Fruit fly (Drosophila melanogaster) whole organism, adult: ENCODE results near the gene CG3513.

Experiments
- CG11617 ChIP-seq: fragments of 200-800 bp; sonication (Bioruptor generic); optimal IDR thresholded peaks from 2 replicates; lab custom pipeline; 2017; ENCODE audit warnings: mild to moderate bottlenecking, missing biosample characterization, missing genetic modification reagents, missing genetic modification characterization
- CG12768 ChIP-seq: fragments of 200-800 bp; sonication (Bioruptor generic); optimal IDR thresholded peaks from 2 replicates; lab custom pipeline; 2017; ENCODE audit warnings: missing biosample characterization, missing genetic modification characterization, mild to moderate bottlenecking, moderate library complexity, missing genetic modification reagents
- CG14711 ChIP-seq: fragments of 200-800 bp; sonication (Bioruptor generic); optimal IDR thresholded peaks from 2 replicates; lab custom pipeline; 2018; ENCODE audit warnings: missing biosample characterization, mild to moderate bottlenecking, missing genetic modification characterization, moderate library complexity
- CG1620 ChIP-seq: fragments of 200-800 bp; sonication (Bioruptor generic); optimal IDR thresholded peaks from 2 replicates; lab custom pipeline; 2016; ENCODE audit warnings: missing biosample characterization, missing genetic modification characterization
- CG33017 ChIP-seq: fragments of 200-800 bp; sonication (Bioruptor generic); optimal IDR thresholded peaks from 2 replicates; lab custom pipeline; 2018; ENCODE audit warnings: missing biosample characterization, mild to moderate bottlenecking, missing genetic modification characterization, moderate library complexity
- CG5204 ChIP-seq: fragments of 200-800 bp; sonication (Bioruptor generic); optimal IDR thresholded peaks from 2 replicates; lab custom pipeline; 2016; ENCODE audit warnings: missing biosample characterization, missing genetic modification characterization
- CG7045 ChIP-seq: fragments of 200-800 bp; sonication (Bioruptor generic); optimal IDR thresholded peaks from 2 replicates; lab custom pipeline; 2017; ENCODE audit warnings: missing biosample characterization, mild to moderate bottlenecking, missing genetic modification characterization
- CG7101 ChIP-seq: fragments of 200-800 bp; sonication (Bioruptor generic); optimal IDR thresholded peaks from 2 replicates; lab custom pipeline; 2018; ENCODE audit warnings: missing biosample characterization, mild to moderate bottlenecking, missing genetic modification characterization, moderate library complexity
- Clk ChIP-seq: fragments of 200-800 bp; sonication (Bioruptor generic); optimal IDR thresholded peaks from 2 replicates; lab custom pipeline; 2017; ENCODE audit warnings: missing biosample characterization, missing genetic modification characterization
- Crg-1 ChIP-seq: fragments of 200-800 bp; sonication (Bioruptor generic); optimal IDR thresholded peaks from 2 replicates; lab custom pipeline; 2016; ENCODE audit warnings: missing biosample characterization, missing genetic modification characterization
- Hr96 ChIP-seq: fragments of 200-800 bp; sonication (Bioruptor generic); optimal IDR thresholded peaks from 2 replicates; lab custom pipeline; 2016; ENCODE audit warnings: missing biosample characterization, missing genetic modification characterization
- Mnt ChIP-seq: fragments of 200-800 bp; sonication (Bioruptor generic); optimal IDR thresholded peaks from 2 replicates; lab custom pipeline; 2016; ENCODE audit warnings: missing biosample characterization, mild to moderate bottlenecking, missing genetic modification characterization
- bab1 ChIP-seq: fragments of 200-800 bp; sonication (Bioruptor generic); optimal IDR thresholded peaks from 3 replicates; lab custom pipeline; 2019; ENCODE audit warnings: missing biosample characterization, mild to moderate bottlenecking, missing genetic modification characterization, moderate library complexity
- cic ChIP-seq: fragments of 200-800 bp; sonication (Bioruptor generic); optimal IDR thresholded peaks from 2 replicates; lab custom pipeline; 2017; ENCODE audit warnings: missing biosample characterization, mild to moderate bottlenecking, missing genetic modification characterization, moderate library complexity
- cnc ChIP-seq, 2 experiments: fragments of >200 bp; optimal IDR thresholded peaks; 2 replicates each; lab custom pipeline; 2017
- kay ChIP-seq: fragments of 200-800 bp; sonication (Bioruptor generic); peaks from one replicate; lab custom pipeline; 2016; ENCODE audit warnings: missing biosample characterization, missing genetic modification characterization, borderline replicate concordance
- ovo ChIP-seq: fragments of 200-800 bp; sonication (Bioruptor generic); optimal IDR thresholded peaks from 2 replicates; lab custom pipeline; 2016; ENCODE audit warnings: missing biosample characterization, missing genetic modification characterization
- pad ChIP-seq: fragments of 200-800 bp; sonication (Bioruptor generic); optimal IDR thresholded peaks from 3 replicates; lab custom pipeline; 2017; ENCODE audit warnings: missing biosample characterization, missing genetic modification characterization, mild to moderate bottlenecking, moderate library complexity, missing genetic modification reagents
- tj ChIP-seq: fragments of 200-800 bp; sonication (Bioruptor generic); optimal IDR thresholded peaks from 3 replicates; lab custom pipeline; 2017; ENCODE audit warnings: missing biosample characterization, mild to moderate bottlenecking, missing genetic modification characterization, moderate library complexity
- toe ChIP-seq: fragments of 200-800 bp; sonication (Bioruptor generic); optimal IDR thresholded peaks from 2 replicates; lab custom pipeline; 2016; ENCODE audit warnings: missing biosample characterization, missing genetic modification characterization

Gene CG3513

dm6 chr2L:3669675-3670074 is 23.3 kb downstream of the CG3513 start, which contains the start of gene Sfp24Bb:
Gene Sfp24Bb (minus strand): TSS chr2L:3669775.
- TF ChIP-seq tj (GFP tag; lab: Kevin White, UChicago) (no peak), Mnt (no peak), pad (GFP tag; lab: Kevin White, UChicago) (no peak), bab1 (GFP tag; lab: Kevin White, UChicago) (no peak), CG12768 (no peak)

dm6 chr2L:3669034-3669433 is 23.9 kb downstream of the CG3513 start, which contains the start of gene Sfp24Bd:
Gene Sfp24Bd (minus strand): TSS chr2L:3669134.
- TF ChIP-seq CG11617 (GFP tag; lab: Kevin White, UChicago): no peak
- no peak for TF ChIP-seq CG33017 (tag; lab: Kevin White, UChicago)
- no peak for TF ChIP-seq Hr96
- no peak for TF ChIP-seq CG14711 (tag; lab: Kevin White, UChicago)
- TF ChIP-seq CG1620 (GFP tag; lab: Kevin White, UChicago): no peak
- TF ChIP-seq CG5204 (GFP tag; lab: Kevin White, UChicago): no peak
- no peak for TF ChIP-seq bab1 (GFP tag; lab: Kevin White, UChicago)
- no peak for TF ChIP-seq tj (GFP tag; lab: Kevin White, UChicago)

- no peak for TF ChIP-seq cic
- no peak for TF ChIP-seq Mnt
- no peak for TF ChIP-seq CG7045 (GFP tag; lab: Kevin White, UChicago)
- TF ChIP-seq ovo: no peak
- TF ChIP-seq CG5204 (GFP tag; lab: Kevin White, UChicago): no peak
- TF ChIP-seq toe (GFP tag; lab: Kevin White, UChicago): no peak
Measured at dm6 chr2L:3668451-3668850, 24.5 kb downstream of the CG3513 start, which contains the start of gene Sfp24Ba. Gene Sfp24Ba (minus strand): TSS chr2L:3668551.

DNA sequence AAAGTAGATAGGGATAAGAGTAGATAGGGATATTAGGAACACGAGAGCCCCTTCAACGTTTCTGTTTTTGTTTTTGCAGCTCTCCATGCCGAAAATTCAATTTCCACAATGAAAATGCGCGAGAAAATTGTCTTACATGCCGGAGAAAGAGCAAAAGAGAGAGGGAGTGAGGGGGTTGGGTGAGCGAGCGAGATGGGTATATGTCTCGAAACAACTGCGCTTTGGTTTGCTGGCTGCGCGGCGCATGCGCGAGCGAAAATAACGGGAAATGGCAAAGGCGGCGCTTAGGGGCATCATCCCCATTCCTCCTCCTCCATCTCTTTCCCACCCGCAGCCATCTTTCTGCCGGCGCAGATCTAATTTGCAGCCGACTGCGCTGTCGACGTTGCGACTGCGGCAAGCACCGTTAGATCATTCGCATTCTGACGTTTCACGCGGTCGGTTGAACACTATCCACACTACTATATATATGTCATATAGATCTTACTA is 30.6 kb downstream of the CG3513 start, which contains the start of gene Drgx:
TSS of gene Drgx (plus strand) at position 439 of the 489 bp plus-strand sequence.
- TF ChIP-seq ovo (peak; percentile 46), CG12768 (no peak), cic (no peak), CG33017 (tag; lab: Kevin White, UChicago) (no peak), CG11617 (GFP tag; lab: Kevin White, UChicago) (no peak), Hr96 (no peak), Crg-1 (GFP tag; lab: Kevin White, UChicago) (no peak), CG14711 (tag; lab: Kevin White, UChicago) (no peak), toe (GFP tag; lab: Kevin White, UChicago) (no peak), pad (GFP tag; lab: Kevin White, UChicago) (peak; percentile 97), CG7101 (tag; lab: Kevin White, UChicago) (no peak), CG1620 (GFP tag; lab: Kevin White, UChicago) (no peak)

DNA sequence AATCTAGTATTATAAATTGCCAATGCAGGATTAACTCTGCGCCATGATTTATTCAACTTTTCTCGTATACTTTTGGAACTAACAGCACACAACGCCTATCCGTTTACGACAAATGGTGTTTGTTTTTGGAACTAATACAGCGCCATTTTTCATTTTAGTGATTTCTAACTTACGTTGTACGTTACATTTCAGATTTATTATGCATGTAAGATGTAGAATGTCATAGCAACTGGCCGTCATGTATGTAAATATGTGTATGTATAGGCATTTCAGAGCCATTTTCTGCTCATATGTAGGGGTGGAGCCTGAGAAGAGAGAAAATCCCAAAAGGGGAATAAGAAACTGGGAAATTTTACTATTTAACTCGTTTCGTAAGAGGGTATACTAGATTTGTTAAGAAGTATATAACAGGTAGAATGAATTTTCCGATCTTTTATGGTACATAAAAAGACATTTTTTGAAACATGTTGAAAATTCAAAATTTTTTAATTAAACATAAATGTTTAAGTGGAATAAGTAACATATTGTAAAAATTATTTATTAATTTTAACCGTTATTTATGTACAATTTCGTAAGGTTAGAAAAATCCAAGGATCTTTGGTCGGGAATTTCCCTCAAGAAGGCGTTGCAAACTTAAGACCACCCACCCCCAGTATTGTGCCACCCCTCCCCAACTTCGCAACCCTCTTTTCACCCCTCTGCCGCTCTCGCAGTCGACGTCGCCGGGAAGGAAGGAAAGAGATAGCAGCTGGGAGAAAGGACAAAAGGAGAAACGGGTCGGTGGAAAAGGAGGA is 35.4 kb downstream of the CG3513 start:
- TF ChIP-seq pad (GFP tag; lab: Kevin White, UChicago) (peak; percentile 99), bab1 (GFP tag; lab: Kevin White, UChicago) (peak; percentile 12), toe (GFP tag; lab: Kevin White, UChicago) (peak; percentile 55), CG1620 (GFP tag; lab: Kevin White, UChicago) (peak; percentile 57), Clk (no peak), Hr96 (peak; percentile 45), cic (peak; percentile 30), CG14711 (tag; lab: Kevin White, UChicago) (no peak), CG7045 (GFP tag; lab: Kevin White, UChicago) (peak; percentile 9), CG7101 (tag; lab: Kevin White, UChicago) (peak; percentile 19), Crg-1 (GFP tag; lab: Kevin White, UChicago) (no peak), CG5204 (GFP tag; lab: Kevin White, UChicago) (no peak), ovo (peak; percentile 58)

- TF ChIP-seq CG33017 (tag; lab: Kevin White, UChicago): no peak
- TF ChIP-seq CG12768: peak; percentile 1
- no peak for TF ChIP-seq cnc (optimal IDR thresholded peaks at IDR 0.05; lab: Kevin White, UChicago)
- TF ChIP-seq Mnt: peak; percentile 64
Measured at dm6 chr2L:3656667-3657066, 36.3 kb downstream of the CG3513 start, which contains the start of gene for. Gene for (minus strand): TSS chr2L:3656953.

dm6 chr2L:3655698-3656105 is 37.3 kb downstream of the CG3513 start:
- TF ChIP-seq CG5204 (GFP tag; lab: Kevin White, UChicago): peak; percentile 98
- TF ChIP-seq cic: peak; percentile 93
- TF ChIP-seq Mnt: peak; percentile 96
- peak; percentile 99 for TF ChIP-seq CG7101 (tag; lab: Kevin White, UChicago)
- peak; percentile 99 for TF ChIP-seq CG12768
- no peak for TF ChIP-seq cnc (optimal IDR thresholded peaks at IDR 0.05; lab: Kevin White, UChicago)
- peak; percentile 90 for TF ChIP-seq tj (GFP tag; lab: Kevin White, UChicago)
- TF ChIP-seq CG7045 (GFP tag; lab: Kevin White, UChicago): peak; percentile 98
- TF ChIP-seq Crg-1 (GFP tag; lab: Kevin White, UChicago): peak; percentile 98
- peak; percentile 98 for TF ChIP-seq CG1620 (GFP tag; lab: Kevin White, UChicago)
- TF ChIP-seq toe (GFP tag; lab: Kevin White, UChicago): peak; percentile 98
- TF ChIP-seq CG11617 (GFP tag; lab: Kevin White, UChicago): peak; percentile 99
- peak; percentile 99 for TF ChIP-seq Hr96
- TF ChIP-seq CG33017 (tag; lab: Kevin White, UChicago): peak; percentile 99
- peak; percentile 97 for TF ChIP-seq Clk
- TF ChIP-seq kay (GFP tag; lab: Kevin White, UChicago): peak; percentile 98
- TF ChIP-seq CG14711 (tag; lab: Kevin White, UChicago): peak; percentile 96
- peak; percentile 99 for TF ChIP-seq bab1 (GFP tag; lab: Kevin White, UChicago)
- TF ChIP-seq pad (GFP tag; lab: Kevin White, UChicago): peak; percentile 92
- peak; percentile 95 for TF ChIP-seq ovo
